Fruit fly (Drosophila melanogaster) whole organism, embryonic: ENCODE results near the gene Lim3.

Source experiments
- Aef1 ChIP-seq: fragments of 200-800 bp; sonication (Bioruptor generic); IDR thresholded peaks from 3 replicates; pipeline ENCODE4 v1.3.6; 2022; ENCODE audit warnings: missing biosample characterization, missing genetic modification characterization
- Asciz ChIP-seq: fragments of 200-800 bp; sonication (Bioruptor generic); optimal IDR thresholded peaks from 2 replicates; lab custom pipeline; 2017; ENCODE audit warnings: missing biosample characterization, mild to moderate bottlenecking, missing genetic modification characterization, missing genetic modification reagents
- Atf3 ChIP-seq: fragments of 200-800 bp; sonication (Bioruptor generic); optimal IDR thresholded peaks from 3 replicates; lab custom pipeline; 2016; ENCODE audit warnings: missing biosample characterization, missing genetic modification characterization
- CG11093 ChIP-seq: fragments of 200-800 bp; sonication (Bioruptor generic); IDR thresholded peaks from 3 replicates; pipeline ENCODE4 v1.3.6; 2022; ENCODE audit warnings: missing biosample characterization, missing genetic modification characterization
- CG11456 ChIP-seq: fragments of 200-800 bp; sonication (Bioruptor generic); IDR thresholded peaks from 3 replicates; pipeline ENCODE4 v1.3.6; 2022; ENCODE audit warnings: missing biosample characterization, missing genetic modification characterization
- CG11560 ChIP-seq: fragments of 200-800 bp; sonication (Bioruptor generic); IDR thresholded peaks from 3 replicates; pipeline ENCODE4 v1.3.6; 2022; ENCODE audit warnings: missing biosample characterization, missing genetic modification characterization
- CG15011 ChIP-seq: fragments of 200-800 bp; sonication (Bioruptor generic); optimal IDR thresholded peaks from 3 replicates; lab custom pipeline; 2018; ENCODE audit warnings: missing biosample characterization, mild to moderate bottlenecking, missing genetic modification characterization
- CG2129 ChIP-seq: fragments of 200-800 bp; sonication (Bioruptor generic); IDR thresholded peaks from 2 replicates; pipeline ENCODE4 v1.3.6; 2022; ENCODE audit warnings: missing biosample characterization, missing genetic modification characterization; ENCODE audit not compliant: partially characterized antibody
- CG32772 ChIP-seq: fragments of 200-800 bp; sonication (Bioruptor generic); IDR thresholded peaks from 2 replicates; pipeline ENCODE4 v1.3.6; 2022; ENCODE audit warnings: missing biosample characterization, missing genetic modification characterization
- CG3407 ChIP-seq: fragments of 200-800 bp; sonication (Bioruptor generic); optimal IDR thresholded peaks from 2 replicates; lab custom pipeline; 2018; ENCODE audit warnings: missing biosample characterization, mild to moderate bottlenecking, missing genetic modification characterization
- CG3847 ChIP-seq: fragments of 200-800 bp; sonication (Bioruptor generic); IDR thresholded peaks from 2 replicates; pipeline ENCODE4 v1.3.6; 2022; ENCODE audit warnings: missing biosample characterization, missing genetic modification characterization
- CG42726 ChIP-seq: fragments of 200-800 bp; sonication (Bioruptor generic); IDR thresholded peaks from 2 replicates; pipeline ENCODE4 v1.3.6; 2022; ENCODE audit warnings: missing biosample characterization, missing genetic modification characterization; ENCODE audit not compliant: partially characterized antibody
- CG4707 ChIP-seq: fragments of 200-800 bp; sonication (Bioruptor generic); optimal IDR thresholded peaks from 2 replicates; lab custom pipeline; 2018; ENCODE audit warnings: missing biosample characterization, mild to moderate bottlenecking, missing genetic modification characterization, moderate library complexity
- CG4730 ChIP-seq: fragments of 200-800 bp; sonication (Bioruptor generic); IDR thresholded peaks from 2 replicates; pipeline ENCODE4 v1.3.6; 2022; ENCODE audit warnings: missing biosample characterization, missing genetic modification characterization
- CG7271 ChIP-seq: fragments of 200-800 bp; sonication (Bioruptor generic); optimal IDR thresholded peaks from 2 replicates; lab custom pipeline; 2018; ENCODE audit warnings: missing biosample characterization, mild to moderate bottlenecking, missing genetic modification characterization, moderate library complexity
- CG7928 ChIP-seq: fragments of 200-800 bp; sonication (Bioruptor generic); optimal IDR thresholded peaks from 2 replicates; lab custom pipeline; 2017; ENCODE audit warnings: missing biosample characterization, mild to moderate bottlenecking, missing genetic modification characterization
- CG9932 ChIP-seq: fragments of 200-800 bp; sonication (Bioruptor generic); IDR thresholded peaks from 2 replicates; pipeline ENCODE4 v1.3.6; 2022; ENCODE audit warnings: missing biosample characterization, missing genetic modification characterization
- Dfd ChIP-seq, 2 experiments: fragments of >200 bp; optimal IDR thresholded peaks; 2 replicates each; lab custom pipeline; 2017; ENCODE audit warnings: missing biosample characterization in 2 of 2, missing genetic modification characterization in 2 of 2
- Dref ChIP-seq: fragments of 200-800 bp; sonication (Bioruptor generic); IDR thresholded peaks from 2 replicates; pipeline ENCODE4 v1.3.6; 2022; ENCODE audit warnings: missing biosample characterization, missing genetic modification characterization
- Eip74EF ChIP-seq, 2 experiments: fragments of 200-800 bp in 1 of 2; fragments of >200 bp in 1 of 2; sonication (Bioruptor generic) in 1 of 2; optimal IDR thresholded peaks; 2 replicates each; lab custom pipeline; 2017 to 2019; ENCODE audit warnings: missing biosample characterization in 2 of 2, missing genetic modification characterization in 2 of 2, mild to moderate bottlenecking in 1 of 2, moderate library complexity in 1 of 2
- Hey ChIP-seq: fragments of 200-800 bp; sonication (Bioruptor generic); optimal IDR thresholded peaks from 3 replicates; lab custom pipeline; 2018; ENCODE audit warnings: missing biosample characterization, mild to moderate bottlenecking, missing genetic modification characterization
- Hmx ChIP-seq: fragments of 200-800 bp; sonication (Bioruptor generic); optimal IDR thresholded peaks from 2 replicates; lab custom pipeline; 2016; ENCODE audit warnings: missing biosample characterization, missing genetic modification characterization
- Nf-YC ChIP-seq: fragments of 200-800 bp; optimal IDR thresholded peaks from 3 replicates; lab custom pipeline; 2019; ENCODE audit warnings: missing biosample characterization, mild to moderate bottlenecking, missing genetic modification characterization, moderate library complexity
- Opbp ChIP-seq: fragments of 200-800 bp; sonication (Bioruptor generic); IDR thresholded peaks from 3 replicates; pipeline ENCODE4 v1.3.6; 2022; ENCODE audit warnings: missing biosample characterization, missing genetic modification characterization; ENCODE audit not compliant: partially characterized antibody
- Pdp1 ChIP-seq, 2 experiments: fragments of 200-800 bp; sonication (Bioruptor generic); optimal IDR thresholded peaks; 3 replicates each; lab custom pipeline; 2016; ENCODE audit warnings: missing biosample characterization in 2 of 2, missing genetic modification characterization in 2 of 2, mild to moderate bottlenecking in 1 of 2, moderate library complexity in 1 of 2
- TFAM ChIP-seq: fragments of 200-800 bp; sonication (Bioruptor generic); optimal IDR thresholded peaks from 2 replicates; lab custom pipeline; 2017; ENCODE audit warnings: missing biosample characterization, missing genetic modification characterization, inconsistent platforms
- YL-1 ChIP-seq: fragments of 200-800 bp; sonication (Bioruptor generic); optimal IDR thresholded peaks from 3 replicates; lab custom pipeline; 2017; ENCODE audit warnings: missing biosample characterization, mild to moderate bottlenecking, missing genetic modification characterization
- ash1 ChIP-seq: fragments of 200-800 bp; sonication (Bioruptor generic); optimal IDR thresholded peaks from 2 replicates; lab custom pipeline; 2018; ENCODE audit warnings: missing biosample characterization, mild to moderate bottlenecking, missing genetic modification characterization
- bigmax ChIP-seq: fragments of 200-800 bp; sonication (Bioruptor generic); optimal IDR thresholded peaks from 2 replicates; lab custom pipeline; 2018; ENCODE audit warnings: missing biosample characterization, mild to moderate bottlenecking, missing genetic modification characterization
- bowl ChIP-seq: fragments of 200-800 bp; sonication (Bioruptor generic); IDR thresholded peaks from 2 replicates; pipeline ENCODE4 v1.3.6; 2022; ENCODE audit warnings: missing biosample characterization, missing genetic modification characterization
- bsh ChIP-seq, 2 experiments: fragments of 200-800 bp; sonication (Bioruptor generic); optimal IDR thresholded peaks; 2 replicates each; lab custom pipeline; 2017 to 2018; ENCODE audit warnings: mild to moderate bottlenecking in 2 of 2, missing biosample characterization in 2 of 2, missing genetic modification characterization in 2 of 2, moderate library complexity in 1 of 2
- btn ChIP-seq: fragments of 200-800 bp; sonication (Bioruptor generic); optimal IDR thresholded peaks from 2 replicates; lab custom pipeline; 2016; ENCODE audit warnings: missing biosample characterization, missing genetic modification characterization
- cato ChIP-seq: fragments of 200-800 bp; sonication (Bioruptor generic); optimal IDR thresholded peaks from 2 replicates; lab custom pipeline; 2016; ENCODE audit warnings: missing biosample characterization, missing genetic modification characterization, borderline replicate concordance
- crp ChIP-seq, 2 experiments: fragments of 200-800 bp; sonication (Bioruptor generic); optimal IDR thresholded peaks; 2 replicates in 1 of 2; 3 replicates in 1 of 2; lab custom pipeline; 2017; ENCODE audit warnings: missing biosample characterization in 2 of 2, missing genetic modification characterization in 2 of 2, mild to moderate bottlenecking in 1 of 2, moderate library complexity in 1 of 2
- cwo ChIP-seq: fragments of 200-800 bp; sonication (Bioruptor generic); optimal IDR thresholded peaks from 3 replicates; lab custom pipeline; 2017; ENCODE audit warnings: missing biosample characterization, missing genetic modification characterization, mild to moderate bottlenecking, moderate library complexity, missing genetic modification reagents
- exex ChIP-seq: fragments of 200-800 bp; sonication (Bioruptor generic); optimal IDR thresholded peaks from 4 replicates; lab custom pipeline; 2018; ENCODE audit warnings: missing biosample characterization, mild to moderate bottlenecking, missing genetic modification characterization, moderate library complexity
- grn ChIP-seq: fragments of 200-800 bp; sonication (Bioruptor generic); optimal IDR thresholded peaks from 3 replicates; lab custom pipeline; 2017; ENCODE audit warnings: missing biosample characterization, missing genetic modification characterization
- gt ChIP-seq: fragments of 200-800 bp; sonication (Bioruptor generic); IDR thresholded peaks from 2 replicates; pipeline ENCODE4 v1.3.6; 2022; ENCODE audit warnings: missing biosample characterization, missing genetic modification characterization
- kah ChIP-seq: fragments of 200-800 bp; sonication (Bioruptor generic); optimal IDR thresholded peaks from 2 replicates; lab custom pipeline; 2018; ENCODE audit warnings: missing biosample characterization, mild to moderate bottlenecking, missing genetic modification characterization
- ken ChIP-seq: fragments of 200-800 bp; sonication (Bioruptor generic); IDR thresholded peaks from 3 replicates; pipeline ENCODE4 v1.3.6; 2022; ENCODE audit warnings: missing biosample characterization, missing genetic modification characterization
- lbe ChIP-seq: fragments of 200-800 bp; sonication (Bioruptor generic); optimal IDR thresholded peaks from 2 replicates; lab custom pipeline; 2016; ENCODE audit warnings: missing biosample characterization, mild to moderate bottlenecking, missing genetic modification characterization
- lilli ChIP-seq: fragments of 200-800 bp; sonication (Bioruptor generic); optimal IDR thresholded peaks from 3 replicates; lab custom pipeline; 2016; ENCODE audit warnings: missing biosample characterization, missing genetic modification characterization
- lov ChIP-seq, 2 experiments: fragments of 200-800 bp in 1 of 2; fragments of >200 bp in 1 of 2; sonication (Bioruptor generic) in 1 of 2; IDR thresholded peaks in 1 of 2; optimal IDR thresholded peaks in 1 of 2; 2 replicates in 1 of 2; 3 replicates in 1 of 2; pipeline versions ENCODE4 v1.3.6 to Lab custom; 2017 to 2022; ENCODE audit warnings: missing biosample characterization in 1 of 2, missing genetic modification characterization in 1 of 2
- mirr ChIP-seq: fragments of 200-800 bp; sonication (Bioruptor generic); optimal IDR thresholded peaks from 3 replicates; lab custom pipeline; 2018; ENCODE audit warnings: missing biosample characterization, mild to moderate bottlenecking, missing genetic modification characterization
- mld ChIP-seq: fragments of 200-800 bp; sonication (Bioruptor generic); IDR thresholded peaks from 3 replicates; pipeline ENCODE4 v1.3.6; 2022; ENCODE audit warnings: missing biosample characterization, missing genetic modification characterization; ENCODE audit not compliant: partially characterized antibody
- pan ChIP-seq, 4 experiments: fragments of >200 bp in 3 of 4; fragments of 200-800 bp in 1 of 4; sonication (Bioruptor generic) in 1 of 4; optimal IDR thresholded peaks in 3 of 4; IDR thresholded peaks in 1 of 4; 2 replicates each; pipeline versions ENCODE4 v1.3.6 to Lab custom; 2017 to 2022; ENCODE audit warnings: missing biosample characterization in 2 of 4, missing genetic modification characterization in 2 of 4, mixed read lengths in 1 of 4
- pho ChIP-seq: fragments of 200-800 bp; sonication (Bioruptor generic); optimal IDR thresholded peaks from 2 replicates; lab custom pipeline; 2016; ENCODE audit warnings: missing biosample characterization, missing genetic modification characterization
- pum ChIP-seq: fragments of 200-800 bp; sonication (Bioruptor generic); optimal IDR thresholded peaks from 2 replicates; lab custom pipeline; 2016; ENCODE audit warnings: missing biosample characterization, missing genetic modification characterization
- so ChIP-seq: fragments of 200-800 bp; sonication (Bioruptor generic); IDR thresholded peaks from 3 replicates; pipeline ENCODE4 v1.3.6; 2022; ENCODE audit warnings: missing biosample characterization, missing genetic modification characterization
- sug ChIP-seq: fragments of 200-800 bp; optimal IDR thresholded peaks from 2 replicates; lab custom pipeline; 2019; ENCODE audit warnings: missing biosample characterization, mild to moderate bottlenecking, missing genetic modification characterization, moderate library complexity

The Lim3 gene

DNA sequence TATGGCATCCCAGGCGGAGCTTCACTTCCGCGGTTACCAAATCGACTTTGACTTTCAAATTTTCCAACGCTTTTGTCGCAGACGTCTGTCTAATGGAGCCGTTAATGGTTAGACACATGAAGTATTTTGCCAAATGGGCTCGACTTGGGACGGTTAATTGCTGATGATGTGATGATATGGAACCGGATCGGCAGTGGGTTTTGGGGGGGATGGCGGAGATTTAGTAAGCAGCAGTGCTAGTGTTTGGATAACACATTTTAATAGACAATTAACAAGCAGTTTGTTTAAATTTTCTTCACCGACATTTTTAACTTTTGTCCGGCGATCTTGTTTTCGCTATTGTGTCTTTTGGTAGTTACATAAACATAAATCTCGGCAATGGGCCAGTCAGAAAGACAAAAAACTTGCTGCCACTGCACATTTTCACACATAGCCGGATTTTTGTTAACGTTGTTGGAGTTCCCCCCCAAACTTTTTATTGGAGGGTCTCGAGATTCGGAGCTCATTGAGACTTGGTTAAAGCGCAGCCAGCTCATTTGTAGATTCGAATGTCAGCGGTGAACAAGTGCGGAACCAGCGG is 1.5 kb upstream of the Lim3 start, which contains the start of gene amd (continued):
- TF ChIP-seq Dfd (GFP tag; optimal IDR thresholded peaks at IDR 0.05; lab: Kevin White, UChicago) (no peak), CG11456 (GFP tag; lab: Robert Waterston, UW) (no peak), CG32772 (GFP tag; lab: Robert Waterston, UW) (no peak), Nf-YC (tag; lab: Kevin White, UChicago) (no peak), Atf3 (no peak), CG9932 (no peak), CG4730 (no peak), Pdp1 (GFP tag; optimal IDR thresholded peaks at IDR 0.05; lab: Kevin White, UChicago) (peak in 1 of 2 experiments; percentile 53), lov (optimal IDR thresholded peaks at IDR 0.05; lab: Kevin White, UChicago) (no peak), lov (GFP tag; IDR thresholded peaks at IDR 0.05; lab: Robert Waterston, UW) (no peak), ken (GFP tag; lab: Robert Waterston, UW) (no peak), CG42726 (GFP tag; lab: Robert Waterston, UW) (no peak), bowl (GFP tag; lab: Robert Waterston, UW) (no peak), cato (no peak), mld (GFP tag; lab: Robert Waterston, UW) (no peak), Eip74EF (GFP tag; optimal IDR thresholded peaks at IDR 0.05; lab: Kevin White, UChicago) (peak in 1 of 2 experiments; percentile 77), CG2129 (GFP tag; lab: Robert Waterston, UW) (no peak), CG11560 (tag; lab: Robert Waterston, UW) (no peak), TFAM (GFP tag; lab: Kevin White, UChicago) (no peak), pan (optimal IDR thresholded peaks at IDR 0.05; lab: Kevin White, UChicago) (no peak), pan (GFP tag; optimal IDR thresholded peaks at IDR 0.05 in 1 of 2, IDR thresholded peaks at IDR 0.05 in 1 of 2) (no peak), YL-1 (GFP tag; lab: Kevin White, UChicago) (no peak), CG3407 (GFP tag; lab: Kevin White, UChicago) (no peak), pum (GFP tag; lab: Kevin White, UChicago) (no peak), CG15011 (GFP tag; lab: Kevin White, UChicago) (no peak), pho (no peak), lbe (GFP tag; lab: Kevin White, UChicago) (no peak), Opbp (no peak), grn (GFP tag; lab: Kevin White, UChicago) (peak; percentile 49), CG11093 (GFP tag; lab: Robert Waterston, UW) (no peak), lilli (GFP tag; lab: Kevin White, UChicago) (no peak), crp (GFP tag; optimal IDR thresholded peaks at IDR 0.05; lab: Kevin White, UChicago) (no peak)

DNA sequence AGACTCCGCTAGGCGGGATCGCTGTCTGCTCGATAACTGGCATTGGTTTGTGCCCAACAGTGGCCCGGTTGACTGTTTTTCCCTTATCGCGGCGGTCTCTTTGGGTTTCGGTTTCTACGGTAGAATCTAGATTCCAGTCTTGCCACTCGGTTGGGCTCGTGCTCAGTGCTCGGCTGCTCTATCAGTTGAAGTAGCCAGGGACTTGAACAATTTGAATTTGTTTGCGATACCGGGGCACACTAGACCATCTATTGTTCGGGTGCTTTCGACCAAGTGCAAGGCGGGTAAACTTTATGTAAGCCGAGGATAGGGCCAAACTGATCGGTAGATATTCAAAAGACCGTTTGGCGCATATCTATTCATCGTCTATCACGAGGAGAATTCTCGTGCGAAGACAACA is 2.0 kb downstream of the Lim3 start:
- TF ChIP-seq CG3847 (GFP tag; lab: Robert Waterston, UW), result no peak
- peak; percentile 78 for TF ChIP-seq mirr
- no peak for TF ChIP-seq Aef1 (GFP tag; lab: Robert Waterston, UW)
- TF ChIP-seq Dref (GFP tag; lab: Robert Waterston, UW), result no peak
- peak; percentile 69 for TF ChIP-seq exex
- no peak for TF ChIP-seq Asciz
- TF ChIP-seq cwo (GFP tag; lab: Kevin White, UChicago), result peak; percentile 43
- no peak for TF ChIP-seq CG7928 (GFP tag; lab: Kevin White, UChicago)
- TF ChIP-seq Hey, result peak; percentile 46
- TF ChIP-seq bsh (GFP tag; optimal IDR thresholded peaks at IDR 0.05; lab: Kevin White, UChicago), result no peak
- TF ChIP-seq btn, result no peak
- TF ChIP-seq kah (GFP tag; lab: Kevin White, UChicago), result no peak
- TF ChIP-seq CG7271 (tag; lab: Kevin White, UChicago), result no peak
- TF ChIP-seq so, result 0 out of 3 replicates have a peak, but pooled peaks have one; percentile 10
- no peak for TF ChIP-seq bigmax
- no peak for TF ChIP-seq gt (GFP tag; lab: Robert Waterston, UW)
- TF ChIP-seq sug, result peak; percentile 32
- TF ChIP-seq ash1 (GFP tag; lab: Kevin White, UChicago), result no peak
- TF ChIP-seq Hmx (GFP tag; lab: Kevin White, UChicago), result no peak
- no peak for TF ChIP-seq CG4707
